In genomic region chr3R:24260041-24260379, dm6 we compare ENCODE assay signal across 4 fruit fly cellular contexts.
TF ChIP-seq lines count a peak whose summit lies in the region.

No protein-coding gene starts in this region.

- no peak for TF ChIP-seq CTCF in whole organism, embryonic (GFP tag; optimal IDR thresholded peaks at IDR 0.05; lab: Kevin White, UChicago)

TF ChIP-seq in whole organism, adult, 20 proteins besides CTCF, POLR2A, EP300 and RAD21:
- TF ChIP-seq tj (GFP tag; optimal IDR thresholded peaks at IDR 0.05; lab: Kevin White, UChicago) (peak; percentile 32), pad (GFP tag; optimal IDR thresholded peaks at IDR 0.05; lab: Kevin White, UChicago) (peak; percentile 90), Crg-1 (GFP tag; optimal IDR thresholded peaks at IDR 0.05; lab: Kevin White, UChicago) (peak; percentile 4), kay (GFP tag; lab: Kevin White, UChicago; ENCODE audit: borderline replicate concordance) (peak; percentile 69), CG11617 (GFP tag; optimal IDR thresholded peaks at IDR 0.05; lab: Kevin White, UChicago) (peak; percentile 35), bab1 (GFP tag; optimal IDR thresholded peaks at IDR 0.05; lab: Kevin White, UChicago) (no peak)
TF ChIP-seq in whole organism, adult: peak in this region for 5.

TF ChIP-seq in whole organism, embryonic, 481 proteins besides CTCF, POLR2A, EP300 and RAD21 (continues in another document):
- TF ChIP-seq CG7556 (GFP tag; optimal IDR thresholded peaks at IDR 0.05; lab: Kevin White, UChicago) = peak; percentile 59
- peak in 1 of 2 experiments; percentile 42 for TF ChIP-seq crp (GFP tag; optimal IDR thresholded peaks at IDR 0.05; lab: Kevin White, UChicago)
- peak; percentile 54 for TF ChIP-seq CG9727 (GFP tag; optimal IDR thresholded peaks at IDR 0.05; lab: Kevin White, UChicago)
- TF ChIP-seq CG8944 (GFP tag; optimal IDR thresholded peaks at IDR 0.05; lab: Kevin White, UChicago) = no peak
- no peak for TF ChIP-seq pfk (GFP tag; optimal IDR thresholded peaks at IDR 0.05; lab: Kevin White, UChicago)
- TF ChIP-seq slp2 (GFP tag; optimal IDR thresholded peaks at IDR 0.05; lab: Kevin White, UChicago) = no peak
- peak in 1 of 2 experiments; percentile 6 for TF ChIP-seq Hr78 (GFP tag; optimal IDR thresholded peaks at IDR 0.05; lab: Kevin White, UChicago)
- TF ChIP-seq CG17361 (GFP tag; IDR thresholded peaks at IDR 0.05; lab: Robert Waterston, UW) = peak; percentile 56; the same call in 1 of the 3 replicates
- TF ChIP-seq ftz-f1 (GFP tag; optimal IDR thresholded peaks at IDR 0.05; lab: Kevin White, UChicago) = peak; percentile 85
- no peak for TF ChIP-seq CG10321 (GFP tag; IDR thresholded peaks at IDR 0.05; lab: Robert Waterston, UW)
- peak; percentile 32 for TF ChIP-seq MESR4 (GFP tag; optimal IDR thresholded peaks at IDR 0.05; lab: Kevin White, UChicago)
- TF ChIP-seq crol (GFP tag; IDR thresholded peaks at IDR 0.05; lab: Robert Waterston, UW) = peak; percentile 47; the same call in 1 of the 2 replicates
- TF ChIP-seq Ets65A (GFP tag; lab: Kevin White, UChicago) = peak; percentile 96
- TF ChIP-seq hbn (GFP tag; IDR thresholded peaks at IDR 0.05; lab: Robert Waterston, UW; ENCODE audit: partially characterized antibody) = no peak
- no peak for TF ChIP-seq ind (GFP tag; optimal IDR thresholded peaks at IDR 0.05; lab: Kevin White, UChicago)
- TF ChIP-seq ttk (GFP tag; IDR thresholded peaks at IDR 0.05; lab: Robert Waterston, UW) = no peak
- 0 out of 2 replicates have a peak, but pooled peaks have one; percentile 39 for TF ChIP-seq CG4360 (GFP tag; IDR thresholded peaks at IDR 0.05; lab: Robert Waterston, UW)
- TF ChIP-seq CG17385 (GFP tag; optimal IDR thresholded peaks at IDR 0.05; lab: Kevin White, UChicago) = no peak
- no peak for TF ChIP-seq en (GFP tag; optimal IDR thresholded peaks at IDR 0.05; lab: Kevin White, UChicago)
- no peak for TF ChIP-seq CG16863 (GFP tag; optimal IDR thresholded peaks at IDR 0.05; lab: Kevin White, UChicago)
- no peak for TF ChIP-seq vnd (GFP tag; IDR thresholded peaks at IDR 0.05; lab: Robert Waterston, UW; ENCODE audit: partially characterized antibody)
- no peak for TF ChIP-seq hkb (optimal IDR thresholded peaks at IDR 0.05; lab: Kevin White, UChicago)
- TF ChIP-seq hkb (GFP tag; IDR thresholded peaks at IDR 0.05; lab: Robert Waterston, UW) = 0 out of 2 replicates have a peak, but pooled peaks have one; percentile 4
- peak; percentile 1; the same call in 1 of the 3 replicates for TF ChIP-seq so (GFP tag; IDR thresholded peaks at IDR 0.05; lab: Robert Waterston, UW)
- TF ChIP-seq CG7786 (GFP tag; optimal IDR thresholded peaks at IDR 0.05; lab: Kevin White, UChicago) = no peak
- TF ChIP-seq Mrtf (GFP tag; IDR thresholded peaks at IDR 0.05; lab: Robert Waterston, UW) = no peak
- no peak for TF ChIP-seq Antp (GFP tag; optimal IDR thresholded peaks at IDR 0.05; lab: Kevin White, UChicago)
- TF ChIP-seq lbe (GFP tag; optimal IDR thresholded peaks at IDR 0.05; lab: Kevin White, UChicago) = no peak

TF ChIP-seq in whole organism, prepupa, 60 proteins besides CTCF, POLR2A, EP300 and RAD21:
- TF ChIP-seq svp (GFP tag; lab: Kevin White, UChicago) (peak; percentile 90), CG6808 (GFP tag; optimal IDR thresholded peaks at IDR 0.05; lab: Kevin White, UChicago) (no peak), achi (GFP tag; optimal IDR thresholded peaks at IDR 0.05; lab: Kevin White, UChicago) (no peak), CG6792 (GFP tag; optimal IDR thresholded peaks at IDR 0.05; lab: Kevin White, UChicago) (peak; percentile 31), Eip78C (GFP tag; lab: Kevin White, UChicago) (peak; percentile 9), esn (GFP tag; optimal IDR thresholded peaks at IDR 0.05; lab: Kevin White, UChicago) (peak; percentile 24), spab (GFP tag; optimal IDR thresholded peaks at IDR 0.05; lab: Kevin White, UChicago) (no peak), eg (GFP tag; IDR thresholded peaks at IDR 0.05; lab: Robert Waterston, UW) (no peak)

TF ChIP-seq in whole organism, wandering third instar larva, 38 proteins besides CTCF, POLR2A, EP300 and RAD21:
- TF ChIP-seq dl (GFP tag; optimal IDR thresholded peaks at IDR 0.05; lab: Kevin White, UChicago; ENCODE audit: insufficient read depth in 1 of 2, partially characterized antibody in 2 of 2) = no peak
- TF ChIP-seq OdsH (GFP tag; optimal IDR thresholded peaks at IDR 0.05; lab: Kevin White, UChicago) = no peak
- no peak for TF ChIP-seq brk (GFP tag; optimal IDR thresholded peaks at IDR 0.05; lab: Kevin White, UChicago)
- TF ChIP-seq h (GFP tag; optimal IDR thresholded peaks at IDR 0.05; lab: Kevin White, UChicago) = peak; percentile 25
- no peak for TF ChIP-seq usp (GFP tag; optimal IDR thresholded peaks at IDR 0.05; lab: Kevin White, UChicago)
- TF ChIP-seq fru (GFP tag; optimal IDR thresholded peaks at IDR 0.05; lab: Kevin White, UChicago) = peak; percentile 56
- no peak for TF ChIP-seq Hnf4 (GFP tag; optimal IDR thresholded peaks at IDR 0.05; lab: Kevin White, UChicago)
- TF ChIP-seq psq (GFP tag; optimal IDR thresholded peaks at IDR 0.05; lab: Kevin White, UChicago) = peak; percentile 29
- TF ChIP-seq Dif (GFP tag; optimal IDR thresholded peaks at IDR 0.05; lab: Kevin White, UChicago; ENCODE audit: partially characterized antibody) = no peak
